Worm (Caenorhabditis elegans) whole organism, late embryonic: ENCODE results near the gene Y71H2B.11.

Source experiments
- C38D4.7 ChIP-seq: fragments of 200-800 bp; sonication (Bioruptor generic); optimal IDR thresholded peaks from 2 replicates; lab custom pipeline; 2018; ENCODE audit warnings: mild to moderate bottlenecking, missing genetic modification characterization, moderate library complexity, missing compliant biosample characterization
- F13H6.1 ChIP-seq: sonication (generic microtip); optimal IDR thresholded peaks from 2 replicates; lab custom pipeline; 2016; ENCODE audit warnings: missing genetic modification characterization, missing compliant biosample characterization
- K02D7.2 ChIP-seq: sonication (generic microtip); optimal IDR thresholded peaks from 2 replicates; lab custom pipeline; 2017; ENCODE audit warnings: mild to moderate bottlenecking, missing genetic modification characterization, missing compliant biosample characterization
- ama-1 ChIP-seq: fragments of 150-350 bp; optimal IDR thresholded peaks from 2 replicates; lab custom pipeline; 2014
- ceh-18 ChIP-seq: sonication (generic microtip); optimal IDR thresholded peaks from 2 replicates; lab custom pipeline; 2016; ENCODE audit warnings: missing genetic modification characterization, missing compliant biosample characterization
- ceh-19 ChIP-seq: fragments of 200-800 bp; sonication (Bioruptor generic); optimal IDR thresholded peaks from 2 replicates; lab custom pipeline; 2018; ENCODE audit warnings: mild to moderate bottlenecking, missing genetic modification characterization, missing compliant biosample characterization
- ceh-2 ChIP-seq: sonication (generic microtip); optimal IDR thresholded peaks from 2 replicates; lab custom pipeline; 2016; ENCODE audit warnings: missing genotype, missing genetic modification characterization, missing compliant biosample characterization
- ceh-31 ChIP-seq: sonication (generic microtip); optimal IDR thresholded peaks from 2 replicates; lab custom pipeline; 2016; ENCODE audit warnings: missing genetic modification characterization, missing compliant biosample characterization
- ceh-34 ChIP-seq: sonication (generic microtip); optimal IDR thresholded peaks from 2 replicates; lab custom pipeline; 2016; ENCODE audit warnings: mild to moderate bottlenecking, missing genetic modification characterization, missing compliant biosample characterization
- ceh-48 ChIP-seq: sonication (generic microtip); optimal IDR thresholded peaks from 2 replicates; lab custom pipeline; 2016; ENCODE audit warnings: missing genetic modification characterization, inconsistent platforms, missing compliant biosample characterization
- elt-2 ChIP-seq: sonication (generic microtip); optimal IDR thresholded peaks from 2 replicates; lab custom pipeline; 2016; ENCODE audit warnings: missing genetic modification reagents, missing genetic modification characterization, missing compliant biosample characterization
- ets-4 ChIP-seq: sonication (generic microtip); optimal IDR thresholded peaks from 2 replicates; lab custom pipeline; 2016; ENCODE audit warnings: missing genetic modification characterization, missing compliant biosample characterization
- fax-1 ChIP-seq: sonication (generic microtip); optimal IDR thresholded peaks from 2 replicates; lab custom pipeline; 2016; ENCODE audit warnings: missing genotype, missing genetic modification characterization, missing compliant biosample characterization
- fkh-10 ChIP-seq: fragments of 150-350 bp; optimal IDR thresholded peaks from 2 replicates; lab custom pipeline; 2014; ENCODE audit warnings: missing biosample characterization, missing genetic modification reagents, missing genetic modification characterization
- fkh-6 ChIP-seq: sonication (generic microtip); optimal IDR thresholded peaks from 2 replicates; lab custom pipeline; 2016; ENCODE audit warnings: missing genetic modification characterization, missing compliant biosample characterization
- gmeb-2 ChIP-seq: sonication (generic microtip); optimal IDR thresholded peaks from 2 replicates; lab custom pipeline; 2016; ENCODE audit warnings: missing genetic modification characterization, inconsistent platforms, missing compliant biosample characterization
- hlh-13 ChIP-seq: fragments of 200-800 bp; sonication (Bioruptor generic); optimal IDR thresholded peaks from 2 replicates; lab custom pipeline; 2018; ENCODE audit warnings: mild to moderate bottlenecking, missing genetic modification characterization, missing compliant biosample characterization
- hlh-15 ChIP-seq: sonication (generic microtip); optimal IDR thresholded peaks from 2 replicates; lab custom pipeline; 2016; ENCODE audit warnings: missing genetic modification characterization, missing compliant biosample characterization
- hlh-6 ChIP-seq: sonication (generic microtip); optimal IDR thresholded peaks from 2 replicates; lab custom pipeline; 2016; ENCODE audit warnings: missing genotype, missing genetic modification characterization, missing compliant biosample characterization
- lin-11 ChIP-seq: fragments of 200-800 bp; sonication (Bioruptor generic); optimal IDR thresholded peaks from 2 replicates; lab custom pipeline; 2018; ENCODE audit warnings: mild to moderate bottlenecking, missing genetic modification characterization, missing compliant biosample characterization
- madf-2 ChIP-seq: sonication (generic microtip); optimal IDR thresholded peaks from 2 replicates; lab custom pipeline; 2017; ENCODE audit warnings: missing genetic modification characterization, missing compliant biosample characterization
- nfya-1 ChIP-seq: sonication (generic microtip); optimal IDR thresholded peaks from 2 replicates; lab custom pipeline; 2017; ENCODE audit warnings: missing genetic modification characterization, mild to moderate bottlenecking, missing compliant biosample characterization, antibody characterized with exemption, moderate library complexity
- nhr-232 ChIP-seq: sonication (generic microtip); optimal IDR thresholded peaks from 2 replicates; lab custom pipeline; 2016; ENCODE audit warnings: missing genetic modification characterization, missing compliant biosample characterization
- npax-4 ChIP-seq: sonication (generic microtip); optimal IDR thresholded peaks from 2 replicates; lab custom pipeline; 2016; ENCODE audit warnings: missing genetic modification characterization, missing compliant biosample characterization
- odd-2 ChIP-seq: sonication (generic microtip); optimal IDR thresholded peaks from 2 replicates; lab custom pipeline; 2017; ENCODE audit warnings: antibody characterized with exemption, mild to moderate bottlenecking, missing genetic modification characterization, missing compliant biosample characterization
- pqm-1 ChIP-seq: sonication (generic microtip); optimal IDR thresholded peaks from 2 replicates; lab custom pipeline; 2016; ENCODE audit warnings: missing genetic modification characterization, missing compliant biosample characterization
- sox-4 ChIP-seq: sonication (generic microtip); optimal IDR thresholded peaks from 2 replicates; lab custom pipeline; 2017; ENCODE audit warnings: mild to moderate bottlenecking, missing genetic modification characterization, inconsistent platforms, missing compliant biosample characterization
- tbx-2 ChIP-seq: sonication (generic microtip); optimal IDR thresholded peaks from 2 replicates; lab custom pipeline; 2016; ENCODE audit warnings: missing genetic modification characterization, missing compliant biosample characterization
- unc-3 ChIP-seq, 2 experiments: fragments of 200-800 bp in 1 of 2; sonication (Bioruptor generic) in 1 of 2; sonication (generic microtip) in 1 of 2; conservative IDR thresholded peaks in 1 of 2; optimal IDR thresholded peaks in 1 of 2; 2 replicates each; pipeline versions ENCODE4 v1.3.6 to Lab custom; 2016 to 2022; ENCODE audit warnings: missing compliant biosample characterization in 2 of 2, missing genetic modification characterization in 2 of 2, missing genetic modification reagents in 1 of 2
- unc-42 ChIP-seq: sonication (generic microtip); optimal IDR thresholded peaks from 2 replicates; lab custom pipeline; 2016; ENCODE audit warnings: missing genotype, missing genetic modification characterization, missing compliant biosample characterization
- ztf-16 ChIP-seq: sonication (generic microtip); optimal IDR thresholded peaks from 2 replicates; lab custom pipeline; 2017; ENCODE audit warnings: missing genetic modification characterization, missing compliant biosample characterization

Gene Y71H2B.11

DNA sequence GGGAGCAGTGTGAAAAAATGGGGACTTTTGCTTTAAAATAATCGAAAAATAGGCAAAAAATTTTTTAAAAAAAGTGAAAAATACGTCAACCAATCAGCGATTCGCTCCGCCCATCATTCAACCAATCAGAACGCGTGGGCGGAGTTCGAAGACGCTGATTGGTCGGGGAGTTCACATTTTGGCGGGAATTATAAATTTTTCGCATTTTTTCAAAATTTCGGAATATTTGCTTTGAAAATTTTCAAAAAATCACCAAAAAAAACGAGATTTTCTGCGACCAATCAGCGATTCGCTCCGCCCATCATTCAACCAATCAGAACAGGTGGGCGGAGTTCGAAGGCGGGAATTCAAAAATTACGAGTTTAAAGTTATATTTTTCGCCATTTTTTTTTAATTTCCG lies 31.4 kb upstream of the Y71H2B.11 start:
- TF ChIP-seq tbx-2 (tag; lab: Kevin White, UChicago) (no peak), hlh-6 (tag; lab: Kevin White, UChicago) (no peak), madf-2 (tag; lab: Kevin White, UChicago) (no peak), nfya-1 (peak; percentile 75), npax-4 (tag; lab: Kevin White, UChicago) (no peak), ceh-48 (tag; lab: Kevin White, UChicago) (no peak), odd-2 (no peak)

- TF ChIP-seq gmeb-2 (tag; lab: Kevin White, UChicago) (no peak), ztf-16 (tag; lab: Kevin White, UChicago) (no peak), F13H6.1 (tag; lab: Kevin White, UChicago) (no peak), hlh-13 (GFP tag; lab: Kevin White, UChicago) (no peak), ceh-2 (no peak), hlh-15 (tag; lab: Kevin White, UChicago) (no peak), nfya-1 (no peak), C38D4.7 (GFP tag; lab: Kevin White, UChicago) (no peak), nhr-232 (tag; lab: Kevin White, UChicago) (no peak), fkh-10 (GFP tag; lab: Kevin White, UChicago) (no peak), pqm-1 (tag; lab: Kevin White, UChicago) (no peak), ama-1 (lab: Kevin White, UChicago) (no peak), hlh-6 (tag; lab: Kevin White, UChicago) (no peak)
These were observed 28.1 kb upstream of the Y71H2B.11 start, which contains the start of gene Y54F10AR.1 for ce11 chrIII:2575635-2576164. Gene Y54F10AR.1, minus strand, starts transcription at chrIII:2575685.

DNA sequence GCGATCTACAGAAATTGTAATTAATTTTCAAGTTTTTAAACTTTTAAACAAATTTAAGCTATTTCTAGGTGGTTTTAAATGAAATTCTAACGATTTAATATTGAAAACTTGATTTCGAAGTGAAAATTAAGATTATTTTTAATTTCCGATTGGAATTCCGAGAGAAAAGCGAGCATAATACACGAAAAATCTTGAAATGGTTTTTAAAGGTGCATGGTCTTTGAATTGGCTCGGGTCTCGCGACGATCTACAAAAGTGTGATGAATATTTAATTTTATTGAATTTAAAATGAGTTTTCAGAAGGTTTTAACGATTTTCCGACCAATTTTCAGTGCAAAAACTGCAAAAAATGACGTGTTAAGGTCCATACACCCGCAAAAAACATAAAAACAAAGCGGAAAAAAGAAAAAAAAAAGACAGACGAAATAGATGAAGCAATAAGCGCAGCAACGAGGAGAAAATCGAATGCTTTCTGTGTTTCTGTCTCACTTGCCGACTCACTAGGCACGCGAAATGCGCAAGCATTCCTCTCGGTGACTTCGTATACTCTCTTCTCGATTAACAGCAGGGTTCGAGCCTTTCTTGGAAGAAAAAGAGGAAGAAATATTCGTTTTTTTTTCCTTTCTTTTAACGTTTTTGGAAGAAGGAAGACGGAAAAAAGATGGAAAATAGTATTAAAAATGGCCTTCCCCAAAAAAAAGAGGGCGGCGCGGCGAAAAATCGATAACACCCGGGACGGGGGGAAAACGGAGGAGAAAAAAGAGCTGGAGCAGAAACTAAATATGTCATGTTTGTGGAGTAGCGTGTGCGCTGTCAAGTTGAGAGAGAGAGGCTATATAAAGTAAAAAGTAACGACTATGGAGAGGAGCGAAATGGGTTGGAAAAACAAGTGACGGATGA lies 27.2 kb upstream of the Y71H2B.11 start:
- TF ChIP-seq unc-42 (tag; lab: Kevin White, UChicago) (peak; percentile 54), ceh-31 (tag; lab: Kevin White, UChicago) (peak; percentile 69), ceh-18 (tag; lab: Kevin White, UChicago) (peak; percentile 34), tbx-2 (tag; lab: Kevin White, UChicago) (peak; percentile 49), K02D7.2 (tag; lab: Kevin White, UChicago) (no peak), unc-3 (GFP tag; conservative IDR thresholded peaks at IDR 0.05; lab: Robert Waterston, UW) (no peak), unc-3 (tag; optimal IDR thresholded peaks at IDR 0.05; lab: Kevin White, UChicago) (peak; percentile 29), elt-2 (tag; lab: Kevin White, UChicago) (no peak), fax-1 (tag; lab: Kevin White, UChicago) (no peak), ama-1 (lab: Kevin White, UChicago) (no peak), madf-2 (tag; lab: Kevin White, UChicago) (peak; percentile 46), ztf-16 (tag; lab: Kevin White, UChicago) (no peak), fkh-6 (tag; lab: Kevin White, UChicago) (no peak), nfya-1 (peak; percentile 57), lin-11 (tag; lab: Kevin White, UChicago) (peak; percentile 20), gmeb-2 (tag; lab: Kevin White, UChicago) (peak; percentile 12), ceh-34 (tag; lab: Kevin White, UChicago) (no peak), sox-4 (tag; lab: Kevin White, UChicago) (no peak), ceh-48 (tag; lab: Kevin White, UChicago) (peak; percentile 45), ceh-19 (GFP tag; lab: Kevin White, UChicago) (peak; percentile 43)

ce11 chrIII:2577982-2578381 lies 25.8 kb upstream of the Y71H2B.11 start:
- TF ChIP-seq ets-4 (tag; lab: Kevin White, UChicago) = no peak
